Worm (Caenorhabditis elegans) whole organism, L2 larva: Measurements from ENCODE around the gene F13H8.5.

Experiments used
- C34F6.9 ChIP-seq: fragments of 150-350 bp; optimal IDR thresholded peaks from 2 replicates; lab custom pipeline; 2014; ENCODE audit warnings: missing biosample characterization, missing genetic modification characterization
- F13H6.1 ChIP-seq: sonication (generic microtip); optimal IDR thresholded peaks from 2 replicates; lab custom pipeline; 2016; ENCODE audit warnings: missing genetic modification characterization, missing compliant biosample characterization
- R02D3.7 ChIP-seq: fragments of 150-350 bp; optimal IDR thresholded peaks from 2 replicates; lab custom pipeline; 2014; ENCODE audit warnings: missing biosample characterization, missing genetic modification characterization
- Y55F3AM.14 ChIP-seq: fragments of 200-800 bp; sonication (Bioruptor generic); optimal IDR thresholded peaks from 2 replicates; lab custom pipeline; 2018; ENCODE audit warnings: mild to moderate bottlenecking, missing genetic modification characterization, missing compliant biosample characterization
- ZK546.5 ChIP-seq: sonication (generic microtip); optimal IDR thresholded peaks from 2 replicates; lab custom pipeline; 2017; ENCODE audit warnings: missing biosample characterization, missing genetic modification characterization
- alr-1 ChIP-seq: fragments of 150-350 bp; optimal IDR thresholded peaks from 2 replicates; lab custom pipeline; 2014; ENCODE audit warnings: missing biosample characterization, missing genetic modification characterization
- aly-2 ChIP-seq: fragments of 150-350 bp; optimal IDR thresholded peaks from 2 replicates; lab custom pipeline; 2014; ENCODE audit warnings: missing biosample characterization, missing genetic modification characterization
- blmp-1 ChIP-seq: sonication (generic microtip); optimal IDR thresholded peaks from 2 replicates; lab custom pipeline; 2017; ENCODE audit warnings: missing genetic modification characterization, mild to moderate bottlenecking, missing compliant biosample characterization, antibody characterized with exemption, moderate library complexity; ENCODE audit not compliant: insufficient read depth
- ceh-16 ChIP-seq: fragments of 150-350 bp; optimal IDR thresholded peaks from 2 replicates; lab custom pipeline; 2014; ENCODE audit warnings: missing biosample characterization, missing genetic modification characterization
- ceh-82 ChIP-seq: fragments of 150-350 bp; optimal IDR thresholded peaks from 2 replicates; lab custom pipeline; 2014; ENCODE audit warnings: missing biosample characterization, missing genetic modification characterization
- elt-1 ChIP-seq: fragments of 150-350 bp; optimal IDR thresholded peaks from 2 replicates; lab custom pipeline; 2014; ENCODE audit warnings: missing biosample characterization, missing genetic modification characterization
- fos-1 ChIP-seq: fragments of 150-350 bp; optimal IDR thresholded peaks from 2 replicates; lab custom pipeline; 2014; ENCODE audit warnings: missing biosample characterization, missing genetic modification characterization
- gmeb-1 ChIP-seq: fragments of 150-350 bp; optimal IDR thresholded peaks from 2 replicates; lab custom pipeline; 2014; ENCODE audit warnings: missing biosample characterization, missing genetic modification characterization
- lin-13 ChIP-seq: fragments of 150-350 bp; optimal IDR thresholded peaks from 2 replicates; lab custom pipeline; 2014; ENCODE audit warnings: missing biosample characterization, missing genetic modification reagents, missing genetic modification characterization
- lin-39 ChIP-seq: fragments of 150-350 bp; optimal IDR thresholded peaks from 2 replicates; lab custom pipeline; 2014; ENCODE audit warnings: missing biosample characterization, missing genetic modification reagents, missing genetic modification characterization
- lsy-2 ChIP-seq, 2 experiments: fragments of 150-350 bp in 1 of 2; sonication (generic microtip) in 1 of 2; optimal IDR thresholded peaks; 2 replicates each; lab custom pipeline; 2014 to 2017; ENCODE audit warnings: missing biosample characterization in 2 of 2, missing genetic modification characterization in 2 of 2
- mab-5 ChIP-seq: fragments of 150-350 bp; optimal IDR thresholded peaks from 2 replicates; lab custom pipeline; 2014; ENCODE audit warnings: missing biosample characterization, missing genetic modification characterization
- nhr-10 ChIP-seq: sonication (generic microtip); optimal IDR thresholded peaks from 2 replicates; lab custom pipeline; 2017; ENCODE audit warnings: missing biosample characterization, missing genetic modification characterization
- nhr-11 ChIP-seq: fragments of 150-350 bp; optimal IDR thresholded peaks from 2 replicates; lab custom pipeline; 2014; ENCODE audit warnings: missing biosample characterization, missing genetic modification characterization
- nhr-129 ChIP-seq: fragments of 150-350 bp; optimal IDR thresholded peaks from 2 replicates; lab custom pipeline; 2014; ENCODE audit warnings: missing biosample characterization, missing genetic modification characterization
- nhr-23 ChIP-seq: fragments of 150-350 bp; optimal IDR thresholded peaks from 2 replicates; lab custom pipeline; 2014; ENCODE audit warnings: missing biosample characterization, missing genetic modification reagents, missing genetic modification characterization
- nhr-25 ChIP-seq: fragments of 150-350 bp; sonication (generic microtip); optimal IDR thresholded peaks from 3 replicates; lab custom pipeline; 2014; ENCODE audit warnings: missing biosample characterization, missing genetic modification characterization
- sem-4 ChIP-seq: fragments of 150-350 bp; optimal IDR thresholded peaks from 2 replicates; lab custom pipeline; 2014; ENCODE audit warnings: missing biosample characterization, missing genetic modification reagents, missing genetic modification characterization
- skn-1 ChIP-seq: sonication (generic microtip); optimal IDR thresholded peaks from 2 replicates; lab custom pipeline; 2017; ENCODE audit warnings: missing biosample characterization, missing genetic modification characterization
- sma-3 ChIP-seq: sonication (generic microtip); optimal IDR thresholded peaks from 2 replicates; lab custom pipeline; 2016; ENCODE audit warnings: missing genetic modification reagents, missing genetic modification characterization, missing compliant biosample characterization
- sma-9 ChIP-seq, 2 experiments: fragments of 150-350 bp in 1 of 2; sonication (generic microtip) in 1 of 2; optimal IDR thresholded peaks; 2 replicates each; lab custom pipeline; 2014 to 2016; ENCODE audit warnings: missing genetic modification characterization in 2 of 2, mild to moderate bottlenecking in 1 of 2, missing biosample characterization in 1 of 2, missing compliant biosample characterization in 1 of 2, missing genetic modification reagents in 1 of 2, moderate library complexity in 1 of 2
- unc-39 ChIP-seq: fragments of 150-350 bp; optimal IDR thresholded peaks from 2 replicates; lab custom pipeline; 2014; ENCODE audit warnings: missing biosample characterization, missing genetic modification characterization
- unc-62 ChIP-seq: fragments of 150-350 bp; optimal IDR thresholded peaks from 2 replicates; lab custom pipeline; 2014; ENCODE audit warnings: missing biosample characterization, missing genetic modification reagents, missing genetic modification characterization
- ztf-11 ChIP-seq: sonication (generic microtip); optimal IDR thresholded peaks from 2 replicates; lab custom pipeline; 2017; ENCODE audit warnings: missing biosample characterization, missing genetic modification characterization
- ztf-4 ChIP-seq: fragments of 150-350 bp; optimal IDR thresholded peaks from 2 replicates; lab custom pipeline; 2014; ENCODE audit warnings: missing biosample characterization, missing genetic modification characterization

The F13H8.5 gene

ce11 chrII:6256024-6256423 lies at the start of gene F13H8.5:
Gene F13H8.5, minus strand, starts transcription at chrII:6256124.
- TF ChIP-seq sem-4 (tag; lab: Kevin White, UChicago) (no peak), sma-3 (GFP tag; lab: Kevin White, UChicago) (no peak)

- TF ChIP-seq nhr-129 (tag; lab: Kevin White, UChicago) (peak; percentile 46), sma-9 (GFP tag; optimal IDR thresholded peaks at IDR 0.05; lab: Kevin White, UChicago) (peak; percentile 6), sma-9 (tag; optimal IDR thresholded peaks at IDR 0.05; lab: Kevin White, UChicago) (no peak), Y55F3AM.14 (GFP tag; lab: Kevin White, UChicago) (no peak), F13H6.1 (tag; lab: Kevin White, UChicago) (peak; percentile 11)
- TF ChIP-seq, all 48 proteins: peak for 3
Measured at ce11 chrII:6303209-6303740, 47.4 kb upstream of the F13H8.5 start, which contains the start of gene C29F5.1. Gene C29F5.1, plus strand, starts transcription at chrII:6303525.

- no peak for TF ChIP-seq ZK546.5 (tag; lab: Kevin White, UChicago)
Measured at ce11 chrII:6294261-6294660, 38.3 kb upstream of the F13H8.5 start, which contains the start of gene mps-1. Gene mps-1, minus strand, starts transcription at chrII:6294361.

- TF ChIP-seq nhr-23 (tag; lab: Kevin White, UChicago) (no peak), nhr-10 (tag; lab: Kevin White, UChicago) (no peak), aly-2 (tag; lab: Kevin White, UChicago) (no peak), lin-39 (tag; lab: Kevin White, UChicago) (no peak), gmeb-1 (tag; lab: Kevin White, UChicago) (no peak), lin-13 (no peak), nhr-11 (no peak), ceh-16 (tag; lab: Kevin White, UChicago) (no peak), R02D3.7 (no peak), skn-1 (no peak), F13H6.1 (tag; lab: Kevin White, UChicago) (no peak), C34F6.9 (tag; lab: Kevin White, UChicago) (no peak), ceh-82 (no peak), unc-62 (no peak), blmp-1 (no peak), ztf-11 (tag; lab: Kevin White, UChicago) (no peak), elt-1 (no peak)
Measured at ce11 chrII:6292527-6292926, 36.6 kb upstream of the F13H8.5 start, which contains the start of gene nyn-3. Gene nyn-3, minus strand, starts transcription at chrII:6292627.

- TF ChIP-seq blmp-1 (peak; percentile 23), elt-1 (no peak), mab-5 (tag; lab: Kevin White, UChicago) (no peak), F13H6.1 (tag; lab: Kevin White, UChicago) (peak; percentile 63), lin-13 (no peak), nhr-129 (tag; lab: Kevin White, UChicago) (peak; percentile 53), alr-1 (tag; lab: Kevin White, UChicago) (no peak), nhr-25 (tag; lab: Kevin White, UChicago) (no peak), C34F6.9 (tag; lab: Kevin White, UChicago) (peak; percentile 47), sma-9 (GFP tag; optimal IDR thresholded peaks at IDR 0.05; lab: Kevin White, UChicago) (peak; percentile 63), sma-9 (tag; optimal IDR thresholded peaks at IDR 0.05; lab: Kevin White, UChicago) (no peak), lsy-2 (tag; optimal IDR thresholded peaks at IDR 0.05; lab: Kevin White, UChicago) (peak in 1 of 2 experiments; percentile 52), ZK546.5 (tag; lab: Kevin White, UChicago) (no peak), unc-39 (tag; lab: Kevin White, UChicago) (no peak), fos-1 (tag; lab: Kevin White, UChicago) (peak; percentile 41), ztf-4 (tag; lab: Kevin White, UChicago) (no peak)
Measured at ce11 chrII:6290047-6290582, 34.2 kb upstream of the F13H8.5 start, which contains the start of gene upb-1. Gene upb-1, minus strand, starts transcription at chrII:6290097.

- TF ChIP-seq nhr-23 (tag; lab: Kevin White, UChicago) = no peak
- peak in 1 of 2 experiments; percentile 14 for TF ChIP-seq lsy-2 (tag; optimal IDR thresholded peaks at IDR 0.05; lab: Kevin White, UChicago)
- no peak for TF ChIP-seq ZK546.5 (tag; lab: Kevin White, UChicago)
- TF ChIP-seq ztf-4 (tag; lab: Kevin White, UChicago) = peak; percentile 58
Measured at ce11 chrII:6288104-6288503, 32.2 kb upstream of the F13H8.5 start.
